Worm (Caenorhabditis elegans) whole organism, L4/young adult: ENCODE measurements around the gene marg-1.

Experiments used
- W03F9.2 ChIP-seq: fragments of 150-350 bp; optimal IDR thresholded peaks from 2 replicates; lab custom pipeline; 2014; ENCODE audit warnings: missing biosample characterization, missing genetic modification characterization
- dao-5 ChIP-seq: sonication (generic microtip); optimal IDR thresholded peaks from 2 replicates; lab custom pipeline; 2016; ENCODE audit warnings: missing genotype, missing genetic modification characterization, moderate library complexity, missing compliant biosample characterization
- him-1 ChIP-seq: sonication (generic microtip); optimal IDR thresholded peaks from 2 replicates; lab custom pipeline; 2016; ENCODE audit warnings: missing genotype, missing genetic modification reagents, missing genetic modification characterization, missing compliant biosample characterization

ce11 chrX:3742223-3742622 lies 38.7 kb downstream of the marg-1 start, which contains the start of gene fkh-2:
- TF ChIP-seq him-1 (tag; lab: Kevin White, UChicago) = no peak
- TF ChIP-seq W03F9.2 (tag; lab: Kevin White, UChicago) = no peak
- no peak for TF ChIP-seq dao-5 (tag; lab: Kevin White, UChicago)
